Worm (Caenorhabditis elegans) whole organism, L4 larva: ENCODE data around the gene psa-3.

Experiments used
- ZK546.5 ChIP-seq, 2 experiments: sonication (generic microtip); optimal IDR thresholded peaks; 2 replicates each; lab custom pipeline; 2017; ENCODE audit warnings: missing biosample characterization in 2 of 2, missing genetic modification characterization in 2 of 2
- aly-2 ChIP-seq: sonication (generic microtip); optimal IDR thresholded peaks from 2 replicates; lab custom pipeline; 2018; ENCODE audit warnings: missing biosample characterization, missing genetic modification characterization
- ama-1 ChIP-seq: fragments of 150-350 bp; optimal IDR thresholded peaks from 2 replicates; lab custom pipeline; 2014; ENCODE audit warnings: inconsistent platforms, mixed read lengths
- nhr-111 ChIP-seq: fragments of 200-800 bp; sonication (Bioruptor generic); optimal IDR thresholded peaks from 2 replicates; lab custom pipeline; 2018; ENCODE audit warnings: mild to moderate bottlenecking, missing genetic modification characterization, missing compliant biosample characterization
- nhr-28 ChIP-seq: fragments of 150-350 bp; optimal IDR thresholded peaks from 2 replicates; lab custom pipeline; 2014; ENCODE audit warnings: missing biosample characterization, missing genetic modification characterization
- unc-39 ChIP-seq: sonication (generic microtip); optimal IDR thresholded peaks from 2 replicates; lab custom pipeline; 2017; ENCODE audit warnings: missing biosample characterization, missing genetic modification characterization
- zag-1 ChIP-seq: fragments of 150-350 bp; optimal IDR thresholded peaks from 2 replicates; lab custom pipeline; 2014; ENCODE audit warnings: missing biosample characterization, missing genetic modification characterization
- ztf-7 ChIP-seq: fragments of 150-350 bp; optimal IDR thresholded peaks from 2 replicates; lab custom pipeline; 2014; ENCODE audit warnings: missing biosample characterization, missing genetic modification characterization

ce11 chrX:15376580-15376979, 31.2 kb upstream of the psa-3 start:
- TF ChIP-seq ZK546.5 (tag; optimal IDR thresholded peaks at IDR 0.05; lab: Kevin White, UChicago): no peak
- no peak for TF ChIP-seq unc-39 (tag; lab: Kevin White, UChicago)
- no peak for TF ChIP-seq ama-1
- no peak for TF ChIP-seq aly-2 (tag; lab: Kevin White, UChicago)
- TF ChIP-seq ztf-7 (tag; lab: Kevin White, UChicago): no peak
- TF ChIP-seq zag-1 (tag; lab: Kevin White, UChicago): no peak
- TF ChIP-seq nhr-111 (GFP tag; lab: Kevin White, UChicago): no peak
- TF ChIP-seq nhr-28: peak; percentile 85
